Worm (Caenorhabditis elegans): ENCODE results near the gene nhr-56.
A peak's percentile ranks its signal among the peaks of the same experiment; 100 is the strongest.

Gene nhr-56

DNA sequence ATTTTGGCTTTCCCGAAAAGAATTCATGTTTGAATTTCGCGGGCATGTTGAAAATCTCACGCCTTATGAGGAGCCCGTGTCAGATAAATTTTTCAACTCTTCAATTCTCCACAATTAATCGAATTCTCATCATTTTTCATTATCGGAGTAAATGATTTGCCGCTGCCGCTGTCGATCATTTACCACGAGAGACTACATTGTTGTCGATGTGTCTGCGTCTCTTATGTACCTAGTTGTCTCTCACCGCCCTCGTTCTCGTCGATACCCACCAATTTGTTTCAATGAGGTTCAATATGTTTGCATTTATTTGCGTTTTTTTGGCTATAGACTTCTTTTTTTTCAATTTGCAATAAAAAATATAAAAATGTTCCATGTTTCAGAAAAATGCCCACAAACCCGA, 26.7 kb upstream of the nhr-56 start, which contains the start of gene nhr-13:
TSS of gene nhr-13 (plus strand) at position 369 of the 400 bp plus-strand sequence.
- peak; percentile 47 for TF ChIP-seq nhr-80 (tag; optimal IDR thresholded peaks at IDR 0.05)
- TF ChIP-seq mcd-1 (GFP tag; IDR thresholded peaks at IDR 0.05) = no peak
- no peak for TF ChIP-seq hlh-26 (GFP tag; conservative IDR thresholded peaks at IDR 0.05)
- peak; percentile 92 for TF ChIP-seq hmg-1.2 (GFP tag; IDR thresholded peaks at IDR 0.05)
- TF ChIP-seq ztf-25 (GFP tag; IDR thresholded peaks at IDR 0.05) = no peak

DNA sequence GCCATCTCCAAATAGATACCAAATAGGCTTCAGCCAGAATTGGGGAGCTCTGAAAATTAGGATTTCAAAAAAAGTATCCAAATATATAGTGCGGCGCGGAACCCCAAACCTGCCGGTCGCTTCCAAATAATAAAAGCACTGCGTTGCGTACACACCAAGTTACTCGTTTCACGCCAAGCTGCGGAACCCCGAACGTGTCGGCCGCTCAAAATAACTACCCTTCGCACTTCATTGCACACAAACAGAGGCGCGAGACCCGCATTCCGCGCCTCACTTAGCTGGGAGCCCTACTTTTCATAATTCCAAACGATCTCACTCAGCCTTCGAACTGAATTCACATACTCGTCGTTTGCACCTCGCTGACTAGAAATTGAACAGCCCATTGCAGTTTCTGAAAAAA, 19.2 kb upstream of the nhr-56 start:
- TF ChIP-seq snpc-1.1 (tag; optimal IDR thresholded peaks at IDR 0.05; ENCODE audit: insufficient read depth) = peak; percentile 37
- 0 out of 2 replicates have a peak, but pooled peaks have one; percentile 39 for TF ChIP-seq nfyb-1 (GFP tag; IDR thresholded peaks at IDR 0.05)
- no peak for TF ChIP-seq Y53F4B.3 (GFP tag; IDR thresholded peaks at IDR 0.05)
- 0 out of 2 replicates have a peak, but pooled peaks have one; percentile 12 for TF ChIP-seq zfh-2 (GFP tag; conservative IDR thresholded peaks at IDR 0.05)
- no peak for TF ChIP-seq snpc-4 (GFP tag; optimal IDR thresholded peaks at IDR 0.05)
- TF ChIP-seq snpc-4 (tag; optimal IDR thresholded peaks at IDR 0.05) = peak in 2 of 4 experiments; percentile 81 to 90
- TF ChIP-seq F37B4.10 (GFP tag; IDR thresholded peaks at IDR 0.05) = 0 out of 2 replicates have a peak, but pooled peaks have one; percentile 72
- no peak for TF ChIP-seq gei-17 (GFP tag; optimal IDR thresholded peaks at IDR 0.05)

DNA sequence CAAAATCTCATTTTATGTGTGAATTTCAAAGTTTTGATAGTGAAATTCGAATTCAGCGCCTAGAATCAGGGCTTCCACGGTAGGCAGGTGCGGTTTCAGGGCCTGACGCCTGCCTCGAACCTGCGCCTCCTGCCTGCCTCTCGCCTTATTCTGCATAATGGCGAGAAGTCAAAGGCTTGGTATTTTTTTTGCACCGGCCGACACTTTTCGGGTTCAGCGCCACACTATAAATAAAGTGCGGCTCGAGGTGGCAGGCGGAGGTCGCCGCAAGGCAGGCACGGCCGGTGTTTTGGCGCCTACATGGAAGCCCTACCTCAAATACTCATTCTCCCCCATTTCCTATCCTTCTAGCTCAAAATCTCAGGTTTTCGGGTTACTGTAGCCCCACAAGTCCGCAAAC, 18.4 kb upstream of the nhr-56 start:
- TF ChIP-seq ztf-6 (GFP tag; IDR thresholded peaks at IDR 0.05) (no peak), zfh-2 (GFP tag; conservative IDR thresholded peaks at IDR 0.05) (peak; percentile 63)

DNA sequence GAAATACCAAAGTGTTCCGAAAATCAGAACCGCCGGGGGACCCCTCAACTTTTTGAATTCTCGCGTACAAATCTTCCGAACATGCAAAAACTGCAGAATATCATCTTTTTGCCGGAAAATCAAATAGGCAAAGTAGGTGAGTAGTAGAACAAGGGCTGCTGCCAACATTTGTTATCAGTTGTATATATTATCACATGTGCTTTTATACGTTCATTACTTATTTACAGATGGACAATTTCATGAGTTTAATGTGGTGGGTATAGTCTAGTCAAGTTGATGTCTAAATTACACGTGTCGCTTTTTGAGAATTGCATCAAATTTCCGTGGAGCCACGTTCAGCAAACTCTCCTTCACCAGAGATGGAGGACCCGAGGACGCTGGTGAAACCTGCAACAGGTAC, 17.6 kb upstream of the nhr-56 start, which contains the start of gene cyp-32B1:
TSS of gene cyp-32B1 (minus strand) at position 176 of the 400 bp plus-strand sequence.
- no peak for TF ChIP-seq nfya-2 (GFP tag; IDR thresholded peaks at IDR 0.05)
- TF ChIP-seq nhr-80 (tag; optimal IDR thresholded peaks at IDR 0.05) = peak; percentile 24
- no peak for TF ChIP-seq dox-1 (GFP tag; IDR thresholded peaks at IDR 0.05)
- no peak for TF ChIP-seq snpc-1.3 (tag; optimal IDR thresholded peaks at IDR 0.05; ENCODE audit: insufficient read depth)

DNA sequence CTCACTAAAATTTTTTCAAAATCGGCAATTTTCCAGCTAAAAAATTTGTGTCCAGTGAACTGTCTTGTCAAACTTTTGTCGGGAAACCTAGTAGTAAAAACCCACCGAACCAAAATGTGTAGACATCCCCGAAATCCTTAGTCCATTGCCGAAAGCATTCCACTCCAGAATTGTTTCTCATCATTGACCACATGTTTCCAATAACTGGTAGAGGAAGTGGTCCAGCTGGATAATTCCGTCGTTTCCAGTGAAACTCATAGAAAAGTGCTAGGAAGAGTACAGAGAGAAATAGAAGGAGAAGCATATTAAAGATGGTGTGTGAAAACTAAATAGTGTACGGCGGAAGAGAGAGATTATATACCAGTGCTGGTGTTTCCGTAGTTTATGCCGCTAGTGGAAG, 14.7 kb upstream of the nhr-56 start, which contains the start of gene cyp-33C12:
TSS of gene cyp-33C12 (minus strand) at position 321 of the 400 bp plus-strand sequence.
- no peak for TF ChIP-seq ekl-4 (GFP tag; IDR thresholded peaks at IDR 0.05)
- TF ChIP-seq akir-1 (GFP tag; optimal IDR thresholded peaks at IDR 0.05) = no peak
- no peak for TF ChIP-seq pbrm-1 (GFP tag; IDR thresholded peaks at IDR 0.05)
- no peak for TF ChIP-seq hlh-12 (tag; optimal IDR thresholded peaks at IDR 0.05)
- no peak for TF ChIP-seq hmg-1.2 (GFP tag; IDR thresholded peaks at IDR 0.05)
- TF ChIP-seq madf-8 (GFP tag; conservative IDR thresholded peaks at IDR 0.05) = no peak
- no peak for TF ChIP-seq fkh-3 (tag; optimal IDR thresholded peaks at IDR 0.05)
- no peak for TF ChIP-seq ztf-6 (GFP tag; IDR thresholded peaks at IDR 0.05)
- TF ChIP-seq lir-1 (GFP tag; conservative IDR thresholded peaks at IDR 0.05) = no peak
- no peak for TF ChIP-seq F55B11.4 (tag; optimal IDR thresholded peaks at IDR 0.05; ENCODE audit: borderline replicate concordance, insufficient read depth)
- no peak for TF ChIP-seq hmg-20 (GFP tag; IDR thresholded peaks at IDR 0.05)
- no peak for TF ChIP-seq nfyb-1 (GFP tag; IDR thresholded peaks at IDR 0.05)
- no peak for TF ChIP-seq lag-1 (GFP tag; IDR thresholded peaks at IDR 0.05)
- TF ChIP-seq zfh-2 (GFP tag; conservative IDR thresholded peaks at IDR 0.05) = no peak
- no peak for TF ChIP-seq ceh-100 (GFP tag; IDR thresholded peaks at IDR 0.05)
- no peak for TF ChIP-seq bed-2 (GFP tag; IDR thresholded peaks at IDR 0.05)

DNA sequence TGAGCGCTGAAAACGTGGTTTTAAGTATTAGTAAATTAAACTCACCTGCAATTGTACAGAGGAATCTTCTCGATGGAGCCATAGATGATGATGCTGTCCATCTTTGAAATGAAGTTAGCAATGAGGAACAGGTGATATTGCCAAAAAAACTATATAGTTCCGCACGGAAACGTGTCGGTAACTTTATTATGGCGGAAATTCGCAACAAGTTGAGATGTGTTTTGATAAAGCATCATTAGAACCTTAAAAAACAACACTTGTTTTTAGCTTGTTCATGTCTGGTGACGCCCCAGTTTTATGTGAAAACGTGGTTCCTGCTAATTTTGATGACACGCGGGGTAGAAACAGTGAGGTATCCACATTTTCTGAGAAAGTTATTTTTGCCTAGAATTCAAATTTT, 12.6 kb upstream of the nhr-56 start, which contains the start of gene srt-40:
TSS of gene srt-40 (minus strand) at position 101 of the 400 bp plus-strand sequence.
- TF ChIP-seq B0336.3 (GFP tag; IDR thresholded peaks at IDR 0.05) (no peak), attf-5 (GFP tag; optimal IDR thresholded peaks at IDR 0.05) (no peak), mes-4 (tag; optimal IDR thresholded peaks at IDR 0.05) (no peak), snpc-3.4 (tag; optimal IDR thresholded peaks at IDR 0.05) (no peak), somi-1 (GFP tag; optimal IDR thresholded peaks at IDR 0.05) (no peak), bed-1 (GFP tag; IDR thresholded peaks at IDR 0.05) (no peak)
